Fruit fly (Drosophila melanogaster): ENCODE measurements around the gene Mst84Dc.

Gene Mst84Dc

DNA sequence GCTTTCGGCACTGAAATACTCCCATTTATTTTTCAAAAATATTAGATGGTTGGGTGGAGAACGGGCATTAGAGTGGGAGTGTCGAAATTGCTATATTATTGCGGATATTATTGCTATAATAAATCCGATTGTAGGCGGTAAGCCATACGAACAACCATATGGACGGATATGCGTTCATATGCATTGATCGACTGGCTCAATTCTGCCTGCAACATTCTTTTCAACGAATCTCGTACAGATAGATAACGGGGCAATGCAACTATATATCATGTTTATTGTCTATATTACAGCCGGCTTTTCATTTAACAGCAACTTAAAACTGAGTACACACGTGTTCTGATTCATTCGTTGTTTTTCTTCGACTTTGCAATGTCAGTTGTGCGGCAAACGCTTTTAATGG lies 26.6 kb upstream of the Mst84Dc start, which contains the start of gene CG42650:
Gene CG42650 (plus strand): TSS at position 301 of the 400 bp plus-strand sequence.
- no peak for TF ChIP-seq CG7745 (tag; optimal IDR thresholded peaks at IDR 0.05)
- no peak for TF ChIP-seq Vsx1 (GFP tag; optimal IDR thresholded peaks at IDR 0.05)
- no peak for TF ChIP-seq Opbp (GFP tag; IDR thresholded peaks at IDR 0.05; ENCODE audit: partially characterized antibody)
- TF ChIP-seq Elba2 (GFP tag; optimal IDR thresholded peaks at IDR 0.05) = no peak
- no peak for TF ChIP-seq ken (GFP tag; IDR thresholded peaks at IDR 0.05)
- TF ChIP-seq CG14014 (GFP tag; IDR thresholded peaks at IDR 0.05) = no peak
- no peak for TF ChIP-seq odd (GFP tag; optimal IDR thresholded peaks at IDR 0.05)
- no peak for TF ChIP-seq bcd (GFP tag; optimal IDR thresholded peaks at IDR 0.05)
- no peak for TF ChIP-seq sisA (GFP tag; IDR thresholded peaks at IDR 0.05)
- TF ChIP-seq Camta (GFP tag; optimal IDR thresholded peaks at IDR 0.05) = no peak
- no peak for TF ChIP-seq Doc3 (GFP tag; IDR thresholded peaks at IDR 0.05; ENCODE audit: partially characterized antibody)
- no peak for TF ChIP-seq CG34422 (GFP tag; IDR thresholded peaks at IDR 0.05)
- TF ChIP-seq CG17361 (GFP tag; IDR thresholded peaks at IDR 0.05) = no peak
- TF ChIP-seq CG15073 (GFP tag; optimal IDR thresholded peaks at IDR 0.05) = no peak
- no peak for TF ChIP-seq HHEX (GFP tag; optimal IDR thresholded peaks at IDR 0.05)

DNA sequence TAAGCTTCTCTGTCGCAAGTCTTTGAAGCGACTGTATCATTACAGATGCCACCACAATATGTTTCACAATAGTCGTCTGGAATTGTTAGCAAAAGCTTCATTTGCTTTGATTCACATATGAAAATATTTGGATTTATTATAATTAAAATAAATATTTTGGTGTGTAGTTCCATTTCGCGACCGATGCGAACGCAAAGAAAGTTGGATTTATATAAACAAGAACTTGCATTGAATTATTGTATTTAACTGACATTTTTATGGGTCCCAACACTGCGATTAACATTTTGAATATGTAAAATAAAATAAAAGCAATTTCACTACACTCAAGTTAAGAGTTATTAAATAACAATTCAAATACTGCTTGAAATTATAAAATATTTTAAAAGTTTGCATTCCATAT lies 4.7 kb upstream of the Mst84Dc start, which contains the start of gene MstProx:
Gene MstProx (minus strand): TSS at position 101 of the 400 bp plus-strand sequence.
- TF ChIP-seq CG3281 (GFP tag; optimal IDR thresholded peaks at IDR 0.05) = no peak
- no peak for TF ChIP-seq CG18011 (GFP tag; optimal IDR thresholded peaks at IDR 0.05)

DNA sequence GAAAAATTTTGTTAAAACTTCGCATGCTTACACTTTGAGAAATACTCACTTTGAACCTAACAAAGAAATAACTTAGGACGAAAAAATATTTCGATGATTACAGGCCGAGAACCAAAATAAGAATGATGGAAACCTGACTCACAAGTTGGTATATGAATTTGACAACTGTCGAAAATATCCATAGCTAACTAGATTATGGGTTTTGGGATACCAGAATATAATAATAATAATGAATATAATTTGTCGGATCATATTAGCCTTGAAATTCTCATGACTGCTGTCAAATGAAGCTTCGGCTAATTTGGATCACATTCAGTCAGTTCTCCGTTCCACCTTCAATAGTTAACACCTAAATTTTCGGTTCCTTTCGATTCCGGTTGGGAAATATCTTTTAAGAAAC lies 1.1 kb upstream of the Mst84Dc start, which contains the start of the genes Mst84Db and Mst84Da:
Gene Mst84Db (minus strand): TSS at position 101 of the 400 bp plus-strand sequence.
Gene Mst84Da (plus strand): TSS at position 324 of the 400 bp plus-strand sequence.
- TF ChIP-seq Adf1 (GFP tag; IDR thresholded peaks at IDR 0.05) (no peak), pho (GFP tag; optimal IDR thresholded peaks at IDR 0.05) (no peak), dmrt99B (tag; optimal IDR thresholded peaks at IDR 0.05) (no peak), sim (GFP tag; IDR thresholded peaks at IDR 0.05) (no peak), Dll (GFP tag; IDR thresholded peaks at IDR 0.05; ENCODE audit: partially characterized antibody) (no peak), CG13894 (tag; optimal IDR thresholded peaks at IDR 0.05) (no peak), pb (GFP tag; optimal IDR thresholded peaks at IDR 0.05) (no peak), corto (GFP tag; optimal IDR thresholded peaks at IDR 0.05) (no peak)

DNA sequence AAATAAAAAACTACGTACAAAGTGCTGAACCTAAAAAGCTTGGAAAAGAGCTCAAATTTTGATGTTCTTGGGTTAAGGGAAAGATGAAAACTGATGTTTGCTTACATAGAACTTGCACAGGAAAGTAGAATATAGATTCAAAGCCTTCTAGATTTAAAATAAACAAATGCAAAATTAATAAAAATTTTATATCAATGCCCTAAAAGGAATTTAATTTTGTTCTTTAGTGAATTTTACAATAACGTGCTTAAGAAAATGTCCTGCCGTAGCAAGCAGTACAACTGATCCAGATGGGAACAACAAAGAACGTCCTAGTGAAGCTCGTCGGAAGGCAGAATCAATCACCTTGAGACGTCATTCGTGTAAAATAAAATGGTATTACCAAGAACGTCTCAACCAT lies 800 bp downstream of the Mst84Dc start, which contains the start of gene Mst84Dd:
Gene Mst84Dd (minus strand): TSS at position 101 of the 400 bp plus-strand sequence.
- TF ChIP-seq z (GFP tag; IDR thresholded peaks at IDR 0.05) (no peak), Nf-YC (tag; optimal IDR thresholded peaks at IDR 0.05) (no peak)

dm6 chr3R:7362023-7362422 lies 2.5 kb downstream of the Mst84Dc start, which contains the start of gene CG17944:
Gene CG17944 (minus strand): TSS chr3R:7362123.
- TF ChIP-seq tx (GFP tag; optimal IDR thresholded peaks at IDR 0.05) (no peak), vfl (GFP tag; optimal IDR thresholded peaks at IDR 0.05) (no peak), trh (GFP tag; optimal IDR thresholded peaks at IDR 0.05) (no peak), ken (GFP tag; IDR thresholded peaks at IDR 0.05) (no peak), CG30431 (GFP tag; optimal IDR thresholded peaks at IDR 0.05) (no peak), CG14860 (GFP tag; IDR thresholded peaks at IDR 0.05; ENCODE audit: partially characterized antibody) (no peak), Atf3 (GFP tag; optimal IDR thresholded peaks at IDR 0.05) (no peak), CG34422 (GFP tag; IDR thresholded peaks at IDR 0.05) (no peak), CG10959 (GFP tag; IDR thresholded peaks at IDR 0.05) (no peak)

All from whole organism, embryonic.